Worm (Caenorhabditis elegans): ENCODE results near the gene ced-11.

Gene ced-11

DNA sequence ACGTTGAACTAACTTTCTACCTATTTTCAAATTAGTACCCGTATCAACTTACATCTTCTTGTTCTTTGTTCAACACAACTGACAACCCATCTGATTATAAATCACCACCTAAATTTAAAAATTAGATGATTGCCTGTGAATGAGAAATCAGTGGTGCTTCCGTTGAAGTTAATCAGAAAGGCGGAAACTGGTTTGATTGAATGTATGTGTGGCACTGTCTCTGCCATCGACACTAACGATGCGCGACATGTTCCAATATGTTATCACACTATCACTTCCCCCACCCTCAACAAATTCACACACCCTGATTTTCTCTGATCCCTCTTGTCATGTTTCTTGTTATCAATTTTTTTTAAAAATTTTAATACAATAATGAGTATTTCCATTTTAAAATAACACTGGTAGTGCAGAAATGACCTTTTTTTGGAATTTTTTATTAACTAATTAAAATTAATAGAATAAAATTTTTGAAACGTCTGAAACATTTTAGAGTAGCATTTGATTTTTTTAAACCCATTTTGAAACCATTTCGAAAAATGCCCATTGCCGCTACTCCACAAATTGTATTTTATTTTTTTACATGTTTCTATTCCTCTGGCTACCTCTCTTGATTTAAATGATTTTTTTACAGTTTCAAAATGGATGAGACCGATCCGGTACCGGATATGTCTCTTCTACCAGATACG, at the start of gene ced-11:
ced-11 (plus strand) TSS at position 636 of the 686 bp plus-strand sequence.
- TF ChIP-seq flt-1 (GFP tag; IDR thresholded peaks at IDR 0.05) (no peak), aly-1 (tag; optimal IDR thresholded peaks at IDR 0.05) (no peak), tbx-11 (GFP tag; IDR thresholded peaks at IDR 0.05) (no peak), hmbx-1 (tag; optimal IDR thresholded peaks at IDR 0.05) (no peak), tra-4 (tag; optimal IDR thresholded peaks at IDR 0.05) (no peak), F13C5.2 (tag; optimal IDR thresholded peaks at IDR 0.05) (no peak), ama-1 (optimal IDR thresholded peaks at IDR 0.05) (no peak), pes-1 (GFP tag; IDR thresholded peaks at IDR 0.05) (no peak), hnd-1 (tag; optimal IDR thresholded peaks at IDR 0.05) (no peak)

DNA sequence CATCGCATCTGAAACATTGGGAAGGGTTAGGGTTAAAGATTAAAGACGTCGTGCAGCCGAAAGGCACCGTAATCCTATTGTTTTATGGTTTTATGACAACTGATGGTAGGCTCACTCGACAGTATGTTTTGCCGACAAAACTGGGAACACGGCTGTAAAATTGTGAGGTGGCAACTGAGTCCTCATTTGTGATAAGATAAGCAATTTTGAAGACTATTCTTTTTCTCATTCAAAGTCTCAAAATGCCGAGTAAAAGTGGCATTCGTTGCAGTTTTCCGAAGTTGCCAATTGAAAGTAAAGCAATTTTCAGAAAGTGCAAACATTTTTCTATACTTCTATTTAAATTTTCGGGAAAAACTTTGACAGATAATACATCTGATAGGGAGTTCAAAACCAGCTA, 49.6 kb upstream of the ced-11 start:
- no peak for TF ChIP-seq flt-1 (GFP tag; IDR thresholded peaks at IDR 0.05)
- no peak for TF ChIP-seq sea-1 (GFP tag; conservative IDR thresholded peaks at IDR 0.05)
- no peak for TF ChIP-seq hmg-4 (GFP tag; optimal IDR thresholded peaks at IDR 0.05)
- TF ChIP-seq B0310.2 (tag; optimal IDR thresholded peaks at IDR 0.05), result no peak
- TF ChIP-seq hmbx-1 (tag; optimal IDR thresholded peaks at IDR 0.05), result no peak

DNA sequence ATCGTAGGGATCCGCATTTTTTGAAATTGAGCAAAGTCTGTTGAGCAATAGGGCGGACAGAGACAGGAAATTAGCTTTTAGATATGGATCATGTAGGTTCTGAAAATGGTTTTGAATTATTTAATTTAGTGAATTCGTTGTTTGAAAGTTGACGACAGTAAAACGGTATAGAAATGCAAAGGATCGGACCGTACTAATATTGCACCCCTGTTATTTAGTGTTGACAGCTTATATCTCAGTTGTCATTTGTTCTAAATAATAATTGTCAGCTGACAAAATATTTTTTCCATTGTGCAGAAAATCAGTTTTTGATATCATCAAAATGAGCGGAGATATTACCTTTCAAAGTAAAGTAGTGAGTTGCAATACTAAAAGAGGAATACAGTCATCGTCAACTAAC, 48.0 kb upstream of the ced-11 start, which contains the start of gene lin-12:
lin-12 (minus strand) TSS at position 101 of the 400 bp plus-strand sequence.
- no peak for TF ChIP-seq F13C5.2 (tag; optimal IDR thresholded peaks at IDR 0.05)
- no peak for TF ChIP-seq hnd-1 (tag; optimal IDR thresholded peaks at IDR 0.05)
- no peak for TF ChIP-seq ceh-13 (GFP tag; optimal IDR thresholded peaks at IDR 0.05)
- TF ChIP-seq aly-1 (tag; optimal IDR thresholded peaks at IDR 0.05), result no peak
- no peak for TF ChIP-seq scrt-1 (GFP tag; IDR thresholded peaks at IDR 0.05)
- TF ChIP-seq tbx-37 (GFP tag; conservative IDR thresholded peaks at IDR 0.05), result no peak
- TF ChIP-seq ama-1 (optimal IDR thresholded peaks at IDR 0.05), result no peak
- TF ChIP-seq ceh-36 (tag; optimal IDR thresholded peaks at IDR 0.05), result no peak
- TF ChIP-seq hmg-4 (GFP tag; optimal IDR thresholded peaks at IDR 0.05), result no peak
- no peak for TF ChIP-seq sea-1 (GFP tag; conservative IDR thresholded peaks at IDR 0.05)
- no peak for TF ChIP-seq hmbx-1 (tag; optimal IDR thresholded peaks at IDR 0.05)
- no peak for TF ChIP-seq tra-4 (tag; optimal IDR thresholded peaks at IDR 0.05)
- TF ChIP-seq tbx-11 (GFP tag; IDR thresholded peaks at IDR 0.05), result no peak
- TF ChIP-seq ets-7 (tag; optimal IDR thresholded peaks at IDR 0.05), result no peak
- TF ChIP-seq B0310.2 (tag; optimal IDR thresholded peaks at IDR 0.05), result no peak
- no peak for TF ChIP-seq pes-1 (GFP tag; IDR thresholded peaks at IDR 0.05)
- no peak for TF ChIP-seq flt-1 (GFP tag; IDR thresholded peaks at IDR 0.05)

DNA sequence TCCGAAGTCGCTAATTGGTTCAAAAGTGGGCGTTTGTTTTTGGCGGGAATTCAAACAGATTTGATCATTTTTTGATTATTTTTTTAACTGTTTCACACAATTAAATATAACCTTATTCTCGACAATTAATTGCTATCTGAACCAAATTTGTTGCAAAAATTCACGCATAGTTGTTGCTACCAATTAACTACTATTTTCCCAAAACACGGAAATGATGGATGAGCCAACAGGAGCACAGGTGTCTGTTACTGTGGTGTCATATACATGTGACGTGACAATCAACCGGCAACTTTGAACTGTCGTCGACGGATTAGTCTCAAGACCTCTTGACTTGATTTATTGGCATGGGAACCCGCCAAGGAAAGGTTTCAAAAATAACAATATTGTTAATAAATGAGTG, 46.7 kb upstream of the ced-11 start:
- TF ChIP-seq hnd-1 (tag; optimal IDR thresholded peaks at IDR 0.05) (no peak), ama-1 (optimal IDR thresholded peaks at IDR 0.05) (no peak), tbx-11 (GFP tag; IDR thresholded peaks at IDR 0.05) (no peak), hmg-4 (GFP tag; optimal IDR thresholded peaks at IDR 0.05) (no peak), tbx-37 (GFP tag; conservative IDR thresholded peaks at IDR 0.05) (no peak), B0310.2 (tag; optimal IDR thresholded peaks at IDR 0.05) (no peak), sea-1 (GFP tag; conservative IDR thresholded peaks at IDR 0.05) (no peak), scrt-1 (GFP tag; IDR thresholded peaks at IDR 0.05) (no peak), pes-1 (GFP tag; IDR thresholded peaks at IDR 0.05) (no peak), aly-1 (tag; optimal IDR thresholded peaks at IDR 0.05) (no peak), hmbx-1 (tag; optimal IDR thresholded peaks at IDR 0.05) (no peak), ets-7 (tag; optimal IDR thresholded peaks at IDR 0.05) (no peak), tra-4 (tag; optimal IDR thresholded peaks at IDR 0.05) (no peak)

DNA sequence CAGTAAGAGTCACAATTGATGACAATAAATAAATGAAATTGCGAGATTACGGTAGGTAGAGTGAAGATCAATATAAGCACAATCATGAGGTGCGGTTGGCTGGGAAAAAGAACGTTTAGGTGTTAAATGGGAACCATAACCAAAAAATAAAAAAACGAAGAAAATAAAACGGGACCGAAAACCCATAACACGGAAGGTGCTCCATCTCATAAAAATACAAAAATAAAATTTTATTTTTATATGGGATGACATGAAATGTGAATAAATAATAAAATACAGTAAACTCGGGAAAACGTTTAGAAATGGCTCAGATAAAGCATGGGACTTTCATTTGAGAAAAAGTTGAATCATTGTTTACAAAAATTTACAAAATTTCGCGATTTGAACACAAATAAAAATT, 43.8 kb upstream of the ced-11 start, which contains the start of gene F02A9.7:
F02A9.7 (minus strand) TSS at position 101 of the 400 bp plus-strand sequence.
- TF ChIP-seq hnd-1 (tag; optimal IDR thresholded peaks at IDR 0.05) (no peak), ceh-13 (GFP tag; optimal IDR thresholded peaks at IDR 0.05) (no peak), sea-1 (GFP tag; conservative IDR thresholded peaks at IDR 0.05) (no peak), scrt-1 (GFP tag; IDR thresholded peaks at IDR 0.05) (no peak), pes-1 (GFP tag; IDR thresholded peaks at IDR 0.05) (no peak), ama-1 (optimal IDR thresholded peaks at IDR 0.05) (no peak), ets-7 (tag; optimal IDR thresholded peaks at IDR 0.05) (no peak), tbx-11 (GFP tag; IDR thresholded peaks at IDR 0.05) (no peak), hmg-4 (GFP tag; optimal IDR thresholded peaks at IDR 0.05) (no peak), aly-1 (tag; optimal IDR thresholded peaks at IDR 0.05) (no peak), hmbx-1 (tag; optimal IDR thresholded peaks at IDR 0.05) (no peak), F13C5.2 (tag; optimal IDR thresholded peaks at IDR 0.05) (no peak), ceh-36 (tag; optimal IDR thresholded peaks at IDR 0.05) (no peak), flt-1 (GFP tag; IDR thresholded peaks at IDR 0.05) (no peak), B0310.2 (tag; optimal IDR thresholded peaks at IDR 0.05) (no peak), tbx-37 (GFP tag; conservative IDR thresholded peaks at IDR 0.05) (no peak), tra-4 (tag; optimal IDR thresholded peaks at IDR 0.05) (no peak)

DNA sequence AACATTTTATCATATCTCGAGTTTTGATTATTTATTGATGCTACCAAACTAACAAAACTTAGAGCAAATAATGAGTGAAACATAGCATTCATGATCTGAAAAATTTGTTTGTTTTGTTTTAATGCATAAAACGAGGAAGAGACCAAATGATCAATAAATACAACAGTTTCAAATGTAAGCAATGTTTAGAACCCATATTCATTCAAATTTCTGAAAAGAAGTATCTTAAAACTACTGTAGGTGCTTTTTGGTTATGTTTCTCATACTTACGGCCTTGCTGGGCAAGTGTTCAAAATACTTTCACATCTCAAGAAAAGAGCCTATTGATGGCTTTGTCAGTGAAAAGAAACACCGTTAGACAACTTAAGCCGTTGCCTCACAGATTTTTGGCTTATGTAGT, 41.6 kb upstream of the ced-11 start, which contains the start of gene F02A9.1:
F02A9.1 (minus strand) TSS at position 101 of the 400 bp plus-strand sequence.
- TF ChIP-seq tra-4 (tag; optimal IDR thresholded peaks at IDR 0.05), result no peak

DNA sequence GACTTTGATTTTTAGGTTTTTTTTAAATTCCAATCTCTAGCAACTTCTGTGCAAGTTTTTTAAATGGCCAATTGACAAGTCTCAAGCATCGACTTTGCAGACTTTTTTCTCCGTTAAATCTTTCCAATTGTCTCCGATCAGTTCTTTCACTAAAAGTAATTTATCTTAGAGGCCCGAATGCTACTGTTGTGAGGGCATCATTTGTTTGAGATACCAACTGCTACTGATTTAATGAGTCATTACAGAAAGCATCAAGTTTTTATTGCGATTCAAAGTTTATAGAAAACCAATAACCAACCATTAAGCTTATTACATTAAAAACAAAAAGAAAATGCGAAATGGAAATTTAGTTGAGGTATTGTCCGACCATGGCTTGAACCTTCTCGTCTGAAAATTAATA, 39.2 kb upstream of the ced-11 start:
- TF ChIP-seq F13C5.2 (tag; optimal IDR thresholded peaks at IDR 0.05) (no peak), sea-1 (GFP tag; conservative IDR thresholded peaks at IDR 0.05) (no peak)

DNA sequence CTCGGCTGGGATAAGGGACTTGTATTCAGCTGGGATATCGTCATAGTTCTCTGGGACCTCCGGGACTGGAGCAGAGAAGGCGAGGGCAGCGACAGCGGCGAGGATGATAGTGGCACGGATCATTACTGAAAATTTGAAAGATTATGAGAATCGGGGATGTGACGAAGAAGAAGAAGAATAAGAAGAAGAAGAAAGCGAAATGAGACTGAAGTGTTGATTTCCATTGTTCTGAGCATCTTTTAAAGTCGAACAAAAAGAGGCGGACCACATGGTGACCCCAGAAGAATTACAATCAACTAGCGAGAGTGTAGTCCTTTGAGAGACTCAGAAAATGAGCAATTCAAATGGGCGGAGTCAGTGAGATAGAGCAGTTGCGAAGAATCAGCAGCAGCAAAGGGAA, 38.3 kb upstream of the ced-11 start, which contains the start of gene far-1:
far-1 (minus strand) TSS at position 125 of the 400 bp plus-strand sequence.
- TF ChIP-seq tra-4 (tag; optimal IDR thresholded peaks at IDR 0.05), result no peak
- no peak for TF ChIP-seq pes-1 (GFP tag; IDR thresholded peaks at IDR 0.05)
- TF ChIP-seq ceh-36 (tag; optimal IDR thresholded peaks at IDR 0.05), result no peak
- TF ChIP-seq aly-1 (tag; optimal IDR thresholded peaks at IDR 0.05), result no peak
- TF ChIP-seq hmg-4 (GFP tag; optimal IDR thresholded peaks at IDR 0.05), result no peak
- no peak for TF ChIP-seq F13C5.2 (tag; optimal IDR thresholded peaks at IDR 0.05)
